Fruit fly (Drosophila melanogaster) Kc167 (cell line): ENCODE measurements around the gene tsg.

Source experiments
- Myc ChIP-seq: fragments of >200 bp; optimal IDR thresholded peaks from 2 replicates; lab custom pipeline; 2017; ENCODE audit warnings: missing external identifiers
- Sin3A ChIP-seq: fragments of >200 bp; optimal IDR thresholded peaks from 2 replicates; lab custom pipeline; 2018; ENCODE audit warnings: missing external identifiers
- h ChIP-seq: fragments of >200 bp; optimal IDR thresholded peaks from 3 replicates; lab custom pipeline; 2018; ENCODE audit warnings: missing external identifiers
- insv ChIP-seq: fragments of >200 bp; optimal IDR thresholded peaks from 3 replicates; lab custom pipeline; 2018; ENCODE audit warnings: missing external identifiers
- psq ChIP-seq: fragments of >200 bp; optimal IDR thresholded peaks from 2 replicates; lab custom pipeline; 2017; ENCODE audit warnings: missing external identifiers
- ttk ChIP-seq: sonication (Bioruptor generic); optimal IDR thresholded peaks from 2 replicates; lab custom pipeline; 2017; ENCODE audit warnings: missing external identifiers

The tsg gene

DNA sequence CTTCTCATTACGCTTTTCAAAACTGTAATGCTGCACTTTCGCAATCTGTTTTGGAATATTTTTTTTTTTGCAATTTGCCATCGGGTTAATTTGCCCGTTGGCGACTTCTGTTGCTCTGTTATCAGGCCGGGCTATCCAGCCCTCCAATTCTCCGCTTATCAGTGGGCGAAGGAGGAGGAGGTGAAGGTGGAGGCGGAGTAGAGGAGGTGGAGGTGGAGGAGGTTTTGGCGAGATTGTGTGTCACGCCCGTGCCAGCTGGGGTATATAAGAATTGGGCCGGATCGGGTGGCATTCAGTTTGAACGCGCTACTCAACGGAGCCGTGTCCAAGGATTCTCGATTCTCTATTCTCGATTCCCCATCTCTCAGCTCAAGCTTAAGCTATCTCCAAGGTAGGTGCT is 25.4 kb upstream of the tsg start:
- no peak for TF ChIP-seq Sin3A
- TF ChIP-seq insv (lab: Kevin White, UChicago): no peak
- no peak for TF ChIP-seq h (lab: Kevin White, UChicago)
- TF ChIP-seq Myc (lab: Kevin White, UChicago): no peak
- no peak for TF ChIP-seq psq
- no peak for TF ChIP-seq ttk (lab: Kevin White, UChicago)

DNA sequence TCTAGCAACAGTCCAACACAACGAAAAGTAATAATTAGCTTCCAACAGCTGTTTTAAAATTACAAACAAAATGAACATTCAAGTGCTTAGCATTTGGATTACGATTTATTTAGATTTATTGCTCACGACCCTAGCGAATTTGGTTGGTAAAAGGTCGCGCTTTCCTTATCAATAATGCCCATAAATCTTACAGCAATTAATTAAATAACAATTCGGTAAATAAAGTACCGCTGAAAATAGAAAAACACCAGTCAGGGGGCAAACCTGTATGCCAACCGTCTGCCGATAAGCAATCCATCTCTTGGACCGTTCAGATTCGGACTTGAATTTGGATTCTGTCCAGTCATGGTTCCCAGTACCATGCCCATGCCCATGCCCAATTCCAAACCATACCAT is 24.3 kb upstream of the tsg start:
- no peak for TF ChIP-seq Myc (lab: Kevin White, UChicago)

DNA sequence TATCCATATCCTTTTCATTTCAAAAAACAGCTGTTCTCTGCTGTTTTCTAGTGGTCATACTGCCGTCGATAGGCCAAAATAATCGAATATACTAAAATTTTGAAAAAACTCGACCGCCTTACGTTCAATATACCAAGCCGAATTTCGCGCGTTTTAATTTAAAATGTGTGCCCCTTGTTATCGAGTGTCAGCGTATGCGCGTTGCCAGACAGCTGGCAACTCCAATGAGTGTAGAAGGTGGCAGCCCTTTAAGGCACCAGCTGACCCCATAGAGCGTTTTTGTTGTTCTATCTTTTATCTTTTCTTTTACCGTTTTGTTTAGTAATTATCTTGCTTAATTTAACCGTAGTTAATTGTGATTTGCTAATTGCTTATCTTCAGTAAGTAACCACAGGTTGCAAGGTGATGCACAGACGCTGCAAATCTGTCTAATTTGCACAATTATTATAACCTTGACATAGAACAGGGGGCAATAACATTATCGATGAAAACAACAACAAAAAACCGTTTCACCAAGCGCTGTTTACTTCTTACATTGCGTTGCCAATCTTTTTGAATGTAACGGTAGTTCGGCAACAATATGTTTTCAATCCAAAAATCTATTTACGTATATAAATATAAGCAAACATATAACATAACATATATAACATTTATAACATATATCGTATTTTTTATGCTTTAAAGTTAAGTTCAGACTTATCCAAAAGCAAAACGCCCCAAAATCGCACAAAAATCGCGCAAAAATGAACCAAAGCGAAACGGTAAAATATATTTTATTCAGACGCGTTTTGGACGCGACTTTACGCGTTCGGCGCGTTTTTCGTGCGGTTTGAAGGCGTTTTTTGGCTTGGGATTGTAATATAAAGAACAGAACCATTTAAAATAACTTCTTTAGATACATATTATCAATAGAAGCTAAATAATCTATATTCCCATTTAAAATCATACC is 23.7 kb upstream of the tsg start, which contains the start of the genes CG1492 and regucalcin:
Gene CG1492 (minus strand): TSS at position 63 of the 949 bp plus-strand sequence.
Gene regucalcin (plus strand): TSS at position 229 of the 949 bp plus-strand sequence.
- no peak for TF ChIP-seq ttk (lab: Kevin White, UChicago)
- peak; percentile 41 for TF ChIP-seq psq
- no peak for TF ChIP-seq h (lab: Kevin White, UChicago)
- no peak for TF ChIP-seq Sin3A
- TF ChIP-seq insv (lab: Kevin White, UChicago): no peak
- no peak for TF ChIP-seq Myc (lab: Kevin White, UChicago)

DNA sequence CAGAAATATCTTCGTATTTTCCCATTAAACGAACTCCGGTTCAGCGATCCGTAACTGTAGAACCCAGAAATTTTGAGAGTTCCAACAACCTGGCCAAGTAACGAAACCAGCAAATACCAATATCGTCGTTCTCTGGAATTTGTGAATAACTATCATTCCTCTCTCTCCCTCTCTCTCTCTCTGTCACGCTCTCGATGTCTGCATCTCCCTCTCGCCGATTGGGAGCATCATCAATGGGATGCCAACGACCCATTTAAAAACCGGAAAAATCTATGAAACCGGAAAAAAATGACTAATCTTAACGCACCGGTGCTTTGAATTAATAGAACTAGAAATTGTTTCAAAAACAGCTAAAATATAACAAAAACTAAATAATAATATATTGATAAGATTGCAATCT is 18.8 kb upstream of the tsg start:
- TF ChIP-seq h (lab: Kevin White, UChicago) (no peak), insv (lab: Kevin White, UChicago) (no peak), Myc (lab: Kevin White, UChicago) (no peak), ttk (lab: Kevin White, UChicago) (no peak), psq (no peak), Sin3A (no peak)

DNA sequence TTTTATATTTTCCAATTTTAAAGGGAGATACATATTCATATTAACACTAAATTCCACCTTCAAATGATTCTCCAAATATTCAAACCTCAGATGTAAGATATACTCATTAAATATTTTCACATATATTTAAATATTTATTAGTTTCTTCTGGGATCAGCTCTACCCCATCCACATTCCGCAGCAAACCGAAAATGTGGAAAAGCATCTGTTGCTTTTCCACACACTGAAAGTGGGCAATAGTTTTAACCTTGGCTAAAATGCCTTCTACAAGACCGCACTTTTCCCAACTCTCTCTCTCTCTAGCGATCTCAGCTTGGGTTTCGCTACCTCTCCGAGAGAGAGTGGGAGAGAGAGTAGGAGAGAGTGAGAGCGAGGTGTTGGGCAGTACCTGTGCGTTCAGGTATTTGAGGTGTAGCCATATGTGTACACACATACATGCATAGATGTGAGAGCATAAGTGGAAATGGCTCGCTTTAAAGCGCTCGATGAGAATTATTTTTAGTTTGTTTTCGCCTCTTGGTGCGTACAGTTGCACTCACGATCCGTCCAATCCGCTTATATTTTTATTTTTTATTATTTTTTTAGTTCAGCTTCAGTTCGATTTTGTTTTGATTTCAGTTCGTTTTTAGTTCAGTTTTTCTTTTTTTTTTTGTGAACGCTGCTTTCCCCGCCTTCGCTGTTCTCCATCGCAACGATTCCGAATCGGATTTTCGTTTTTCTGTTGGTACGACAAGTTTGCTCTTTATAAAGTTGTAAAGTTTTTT is 18.1 kb upstream of the tsg start, which contains the start of gene CG1806:
Gene CG1806 (plus strand): TSS at position 499 of the 764 bp plus-strand sequence.
- TF ChIP-seq insv (lab: Kevin White, UChicago) (no peak), Sin3A (no peak), h (lab: Kevin White, UChicago) (no peak)

DNA sequence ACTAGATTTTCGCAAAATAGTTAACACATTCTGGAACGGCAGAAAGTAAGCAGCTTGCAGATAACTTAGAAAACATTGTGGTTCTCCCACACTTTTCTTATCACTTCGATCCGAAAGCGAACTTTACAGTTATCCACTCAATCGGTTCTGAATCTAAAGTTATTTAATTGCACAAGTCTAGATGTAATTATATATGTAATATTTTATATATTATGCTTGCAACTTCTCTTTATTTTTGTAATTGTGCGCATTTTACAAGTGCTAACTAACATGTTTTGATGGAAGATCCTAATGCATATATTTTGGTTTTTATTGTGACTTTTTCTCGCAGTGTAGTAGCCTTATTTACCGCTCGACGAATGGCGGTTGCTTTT is 15.6 kb upstream of the tsg start:
- no peak for TF ChIP-seq psq
- no peak for TF ChIP-seq ttk (lab: Kevin White, UChicago)
- no peak for TF ChIP-seq Myc (lab: Kevin White, UChicago)
- TF ChIP-seq h (lab: Kevin White, UChicago): no peak
- no peak for TF ChIP-seq Sin3A
- no peak for TF ChIP-seq insv (lab: Kevin White, UChicago)

DNA sequence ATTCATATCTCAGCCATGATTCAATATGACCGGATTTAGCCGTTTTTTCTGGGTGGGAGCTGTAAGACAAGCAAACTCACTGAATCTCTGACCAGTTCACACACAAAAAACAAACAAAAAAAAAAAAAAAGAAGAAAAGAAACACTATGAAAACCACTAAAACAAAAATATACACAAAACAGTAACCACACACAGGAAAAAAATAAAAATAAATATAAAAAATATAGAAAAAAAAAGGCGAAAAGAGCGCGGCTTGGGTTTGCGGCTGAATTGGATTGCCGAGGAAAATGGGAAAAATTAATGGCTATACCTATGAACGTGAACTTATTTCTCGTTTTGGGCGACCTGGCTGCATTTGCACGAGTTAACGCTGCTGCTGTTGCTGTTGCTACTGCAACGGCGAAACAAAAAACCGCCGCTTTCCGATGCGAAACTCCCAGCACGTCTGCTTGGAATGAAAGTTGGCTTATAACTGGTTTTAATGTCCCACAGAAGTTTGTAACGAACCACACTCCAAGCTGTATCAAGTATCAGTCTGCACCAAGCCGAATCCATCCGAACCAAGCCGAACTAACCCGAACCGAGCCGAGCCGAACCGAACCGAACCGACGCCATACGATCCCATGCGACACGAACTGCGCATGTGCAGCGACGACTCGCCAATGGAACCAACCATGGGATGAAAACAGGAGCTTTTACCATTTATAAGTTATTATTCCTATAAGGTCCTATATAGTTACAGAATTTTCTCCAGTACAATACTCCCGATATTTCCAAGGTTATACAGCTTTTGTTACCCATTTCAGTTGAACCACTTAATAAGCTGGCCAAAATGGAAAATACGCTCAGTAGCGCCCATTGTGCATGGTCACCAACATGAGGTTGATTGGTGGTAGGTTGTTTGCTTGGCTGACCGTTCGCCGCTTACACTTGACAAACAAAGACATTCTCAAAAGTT is 15.0 kb upstream of the tsg start, which contains the start of gene fw:
Gene fw (minus strand): TSS at position 478 of the 958 bp plus-strand sequence.
- TF ChIP-seq insv (lab: Kevin White, UChicago) (no peak), psq (no peak), Sin3A (no peak), h (lab: Kevin White, UChicago) (no peak), ttk (lab: Kevin White, UChicago) (no peak)

DNA sequence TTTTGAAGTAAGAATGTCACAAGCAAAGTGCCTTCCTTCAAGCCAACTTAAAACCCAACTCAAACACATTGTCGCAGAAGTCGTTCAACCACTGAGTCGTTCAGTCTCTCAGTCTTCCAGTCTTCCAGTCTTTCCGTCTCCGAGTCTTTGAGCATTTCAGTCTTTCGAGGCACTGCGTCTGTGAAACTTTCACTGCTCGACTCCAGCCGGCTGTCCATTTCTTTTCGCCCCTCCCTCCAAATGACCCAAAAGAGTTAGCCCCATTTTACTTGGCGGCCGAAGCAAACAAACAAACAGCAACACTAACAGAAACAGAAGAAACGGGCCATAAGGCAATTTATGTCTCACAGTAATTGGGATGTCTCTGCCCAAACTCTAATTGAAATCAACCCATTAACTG is 12.3 kb upstream of the tsg start:
- TF ChIP-seq Sin3A (no peak), psq (no peak), Myc (lab: Kevin White, UChicago) (no peak), insv (lab: Kevin White, UChicago) (no peak), ttk (lab: Kevin White, UChicago) (no peak), h (lab: Kevin White, UChicago) (no peak)

DNA sequence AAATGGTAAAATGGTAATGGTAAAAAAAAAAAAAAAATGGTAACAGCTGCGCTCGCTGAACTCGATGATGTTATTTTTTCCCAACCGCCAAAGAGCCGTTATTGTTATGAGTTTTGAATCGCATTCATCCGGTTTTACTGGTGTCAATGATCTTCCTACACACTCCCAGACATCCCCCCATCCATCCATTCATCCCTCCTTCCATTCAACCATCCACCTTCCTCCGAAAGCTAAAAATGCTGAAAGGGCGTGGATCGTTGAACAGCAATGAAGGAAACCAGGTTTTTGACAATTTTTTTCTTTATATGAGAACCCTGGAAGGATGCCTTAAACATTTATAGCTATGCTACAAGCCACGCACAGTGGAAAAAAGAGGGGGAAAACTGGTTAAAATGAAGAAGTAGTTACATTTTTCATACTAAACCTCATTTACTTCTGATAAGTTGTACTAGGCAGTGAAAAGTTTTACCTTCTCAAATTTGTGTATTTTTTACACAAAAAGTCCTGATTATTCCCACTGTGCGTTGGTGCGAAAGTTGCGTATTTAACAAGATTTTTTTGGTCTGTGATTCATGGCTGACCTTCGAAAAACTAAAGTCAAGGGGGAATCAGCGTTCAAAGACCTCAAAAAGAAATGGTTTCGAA is 11.3 kb upstream of the tsg start:
- TF ChIP-seq Myc (lab: Kevin White, UChicago): no peak

DNA sequence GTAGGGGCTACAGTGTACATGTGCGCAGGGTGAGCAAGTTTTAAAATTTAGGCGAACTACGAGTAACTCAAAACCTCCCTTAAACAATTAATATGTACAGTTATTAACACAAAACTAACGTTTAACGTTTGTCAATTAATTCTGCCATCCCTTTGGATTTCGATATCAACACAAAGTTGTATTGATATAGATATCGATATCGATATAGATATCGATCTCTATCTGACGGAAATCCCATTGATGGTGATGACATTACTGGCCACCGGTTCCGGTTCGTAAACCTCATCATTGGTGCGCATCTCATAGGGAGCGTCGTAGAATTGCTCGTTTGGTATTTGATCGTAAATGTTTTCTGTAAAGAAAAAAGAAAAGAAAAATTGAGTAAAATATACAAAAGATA is 4.5 kb upstream of the tsg start:
- TF ChIP-seq insv (lab: Kevin White, UChicago): no peak
- TF ChIP-seq ttk (lab: Kevin White, UChicago): no peak

DNA sequence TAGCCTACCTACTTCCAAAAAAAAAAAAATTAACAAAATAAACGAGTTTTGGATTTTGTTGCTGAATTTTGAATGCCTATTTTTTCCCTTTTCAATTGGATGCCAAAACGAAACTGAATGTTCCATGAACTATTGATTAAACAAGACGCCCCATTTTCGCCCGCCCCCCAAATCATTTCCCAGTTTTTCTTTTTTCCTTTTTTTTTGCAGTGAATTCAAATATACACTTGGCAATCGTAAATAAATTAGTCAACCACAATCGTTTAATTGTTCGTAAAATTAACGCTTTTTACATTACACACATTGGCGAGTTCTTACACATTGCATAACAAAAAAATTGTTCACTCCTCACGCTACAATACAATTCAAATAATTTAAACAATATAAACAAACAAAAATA is 3.9 kb upstream of the tsg start, which contains the start of gene CG18130:
Gene CG18130 (minus strand): TSS at position 101 of the 400 bp plus-strand sequence.
- TF ChIP-seq Sin3A (no peak), h (lab: Kevin White, UChicago) (no peak), psq (no peak), Myc (lab: Kevin White, UChicago) (no peak), ttk (lab: Kevin White, UChicago) (no peak), insv (lab: Kevin White, UChicago) (no peak)
